Fruit fly (Drosophila melanogaster) whole organism, embryonic: ENCODE results near the gene CG10182.

Source experiments
- CG10147 ChIP-seq: fragments of 200-800 bp; sonication (Bioruptor generic); optimal IDR thresholded peaks from 2 replicates; lab custom pipeline; 2019; ENCODE audit warnings: missing biosample characterization, mild to moderate bottlenecking, missing genetic modification characterization, moderate library complexity
- CG10321 ChIP-seq: fragments of 200-800 bp; sonication (Bioruptor generic); IDR thresholded peaks from 2 replicates; pipeline ENCODE4 v1.3.6; 2022; ENCODE audit warnings: missing biosample characterization, missing genetic modification characterization
- CG12744 ChIP-seq: fragments of 200-800 bp; sonication (Bioruptor generic); optimal IDR thresholded peaks from 2 replicates; lab custom pipeline; 2016; ENCODE audit warnings: missing biosample characterization, missing genetic modification characterization
- CG17186 ChIP-seq: fragments of 200-800 bp; sonication (Bioruptor generic); optimal IDR thresholded peaks from 3 replicates; lab custom pipeline; 2017; ENCODE audit warnings: missing biosample characterization, missing genetic modification reagents, missing genetic modification characterization
- CG2116 ChIP-seq: fragments of 200-800 bp; sonication (Bioruptor generic); optimal IDR thresholded peaks from 3 replicates; lab custom pipeline; 2018; ENCODE audit warnings: missing biosample characterization, mild to moderate bottlenecking, missing genetic modification characterization
- CG2889 ChIP-seq: fragments of 200-800 bp; sonication (Bioruptor generic); IDR thresholded peaks from 3 replicates; pipeline ENCODE4 v1.3.6; 2022; ENCODE audit warnings: missing biosample characterization, missing genetic modification characterization
- CG4424 ChIP-seq: fragments of 200-800 bp; sonication (Bioruptor generic); optimal IDR thresholded peaks from 3 replicates; lab custom pipeline; 2016; ENCODE audit warnings: missing biosample characterization, missing genetic modification characterization
- CG7987 ChIP-seq: fragments of 200-800 bp; sonication (Bioruptor generic); optimal IDR thresholded peaks from 2 replicates; lab custom pipeline; 2018; ENCODE audit warnings: missing biosample characterization, mild to moderate bottlenecking, missing genetic modification characterization, moderate library complexity
- CTCF ChIP-seq: fragments of 200-800 bp; sonication (Bioruptor generic); optimal IDR thresholded peaks from 2 replicates; lab custom pipeline; 2017; ENCODE audit warnings: missing biosample characterization, mild to moderate bottlenecking, missing genetic modification characterization, moderate library complexity
- Chrac-16 ChIP-seq: fragments of 200-800 bp; sonication (Bioruptor generic); optimal IDR thresholded peaks from 3 replicates; lab custom pipeline; 2016; ENCODE audit warnings: missing biosample characterization, missing genetic modification characterization
- Deaf1 ChIP-seq: fragments of 200-800 bp; optimal IDR thresholded peaks from 3 replicates; lab custom pipeline; 2019; ENCODE audit warnings: missing biosample characterization, mild to moderate bottlenecking, missing genetic modification characterization, moderate library complexity
- Dp ChIP-seq: fragments of 200-800 bp; sonication (Bioruptor generic); optimal IDR thresholded peaks from 2 replicates; lab custom pipeline; 2018; ENCODE audit warnings: missing biosample characterization, mild to moderate bottlenecking, missing genetic modification characterization, moderate library complexity
- Hmx ChIP-seq: fragments of 200-800 bp; sonication (Bioruptor generic); optimal IDR thresholded peaks from 2 replicates; lab custom pipeline; 2016; ENCODE audit warnings: missing biosample characterization, missing genetic modification characterization
- Kr ChIP-seq: fragments of 200-800 bp; sonication (Bioruptor generic); optimal IDR thresholded peaks from 2 replicates; lab custom pipeline; 2017; ENCODE audit warnings: missing biosample characterization, mild to moderate bottlenecking, missing genetic modification characterization
- Oli ChIP-seq: fragments of 200-800 bp; sonication (Bioruptor generic); optimal IDR thresholded peaks from 2 replicates; lab custom pipeline; 2018; ENCODE audit warnings: missing biosample characterization, mild to moderate bottlenecking, missing genetic modification characterization, moderate library complexity
- Side ChIP-seq: fragments of 200-800 bp; sonication (Bioruptor generic); optimal IDR thresholded peaks from 2 replicates; lab custom pipeline; 2016; ENCODE audit warnings: missing biosample characterization, missing genetic modification characterization
- Stat92E ChIP-seq, 3 experiments: fragments of >200 bp in 2 of 3; fragments of 200-800 bp in 1 of 3; sonication (Bioruptor generic) in 1 of 3; optimal IDR thresholded peaks; 2 replicates each; lab custom pipeline; 2017 to 2019; ENCODE audit warnings: missing biosample characterization in 3 of 3, missing genetic modification characterization in 3 of 3, mild to moderate bottlenecking in 1 of 3, moderate library complexity in 1 of 3
- hbn ChIP-seq: fragments of 200-800 bp; sonication (Bioruptor generic); IDR thresholded peaks from 2 replicates; pipeline ENCODE4 v1.3.6; 2022; ENCODE audit warnings: missing biosample characterization, missing genetic modification characterization; ENCODE audit not compliant: partially characterized antibody
- mirr ChIP-seq: fragments of 200-800 bp; sonication (Bioruptor generic); optimal IDR thresholded peaks from 3 replicates; lab custom pipeline; 2018; ENCODE audit warnings: missing biosample characterization, mild to moderate bottlenecking, missing genetic modification characterization
- sens ChIP-seq: fragments of 200-800 bp; sonication (Bioruptor generic); peaks from one replicate; lab custom pipeline; 2016; ENCODE audit warnings: missing biosample characterization, missing genetic modification characterization
- tap ChIP-seq: fragments of 200-800 bp; optimal IDR thresholded peaks from 3 replicates; lab custom pipeline; 2019; ENCODE audit warnings: missing biosample characterization, mild to moderate bottlenecking, missing genetic modification characterization, moderate library complexity

CG10182 gene

dm6 chr3R:23538719-23539145, 50.9 kb downstream of the CG10182 start, which contains the start of gene Ugt303B2 (continued):
- TF ChIP-seq CG4424 (GFP tag; lab: Kevin White, UChicago) = no peak
- peak; percentile 89 for TF ChIP-seq CG10321 (GFP tag; lab: Robert Waterston, UW)
- no peak for TF ChIP-seq CG2889 (GFP tag; lab: Robert Waterston, UW)
- no peak for TF ChIP-seq Stat92E (GFP tag; optimal IDR thresholded peaks at IDR 0.05; lab: Kevin White, UChicago)
- TF ChIP-seq Side (GFP tag; lab: Kevin White, UChicago) = peak; percentile 9
- TF ChIP-seq CG17186 (GFP tag; lab: Kevin White, UChicago) = no peak
- TF ChIP-seq Deaf1 (tag; lab: Kevin White, UChicago) = peak; percentile 76
- no peak for TF ChIP-seq Hmx (GFP tag; lab: Kevin White, UChicago)
- peak; percentile 6 for TF ChIP-seq CG7987 (GFP tag; lab: Kevin White, UChicago)
- TF ChIP-seq CTCF (GFP tag; lab: Kevin White, UChicago) = peak; percentile 92
- peak; percentile 13 for TF ChIP-seq mirr (GFP tag; lab: Kevin White, UChicago)
- TF ChIP-seq Dp (GFP tag; lab: Kevin White, UChicago) = peak; percentile 76
- peak; percentile 4 for TF ChIP-seq CG2116
- TF ChIP-seq CG10147 (GFP tag; lab: Kevin White, UChicago) = no peak
- TF ChIP-seq hbn (GFP tag; lab: Robert Waterston, UW) = no peak
- no peak for TF ChIP-seq tap
- TF ChIP-seq Oli (tag; lab: Kevin White, UChicago) = no peak
- TF ChIP-seq sens = peak; percentile 50
- no peak for TF ChIP-seq Chrac-16 (GFP tag; lab: Kevin White, UChicago)
- no peak for TF ChIP-seq CG12744
- TF ChIP-seq Kr (GFP tag; lab: Kevin White, UChicago) = no peak
